Fruit fly (Drosophila melanogaster): Measurements from ENCODE around the gene smp-30.
A peak's percentile ranks its signal among the peaks of the same experiment; 100 is the strongest.

Gene smp-30

DNA sequence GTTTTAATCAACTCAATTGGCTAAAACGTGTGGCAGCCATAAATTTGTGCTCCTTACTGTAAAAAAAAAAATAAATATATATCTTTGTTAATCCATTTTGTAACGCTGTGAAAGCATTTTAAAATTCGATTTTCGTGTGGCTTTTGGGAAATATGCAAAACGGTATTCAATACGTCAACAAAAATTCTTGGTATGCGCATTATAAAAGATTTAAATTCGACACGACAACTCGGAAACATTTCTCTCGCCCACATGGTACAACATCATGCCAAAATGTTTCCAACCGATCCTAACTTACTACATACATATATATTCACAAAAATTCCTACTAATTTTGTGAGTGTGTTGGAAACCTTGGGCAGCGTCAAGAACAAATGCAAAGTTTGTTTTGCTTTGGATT, 40.4 kb downstream of the smp-30 start (continued):
- TF ChIP-seq CG2129 (GFP tag; IDR thresholded peaks at IDR 0.05; ENCODE audit: partially characterized antibody) = no peak
- TF ChIP-seq ken (GFP tag; IDR thresholded peaks at IDR 0.05) = no peak
- TF ChIP-seq nmo (GFP tag; optimal IDR thresholded peaks at IDR 0.05) = no peak
- TF ChIP-seq ac (GFP tag; optimal IDR thresholded peaks at IDR 0.05) = no peak
- no peak for TF ChIP-seq CG30020 (tag; optimal IDR thresholded peaks at IDR 0.05)
- TF ChIP-seq crol (GFP tag; IDR thresholded peaks at IDR 0.05) = no peak
- no peak for TF ChIP-seq tgo (GFP tag; IDR thresholded peaks at IDR 0.05)
- no peak for TF ChIP-seq al (GFP tag; IDR thresholded peaks at IDR 0.05)
- TF ChIP-seq Trl (optimal IDR thresholded peaks at IDR 0.05) = no peak
- no peak for TF ChIP-seq Trl (GFP tag; optimal IDR thresholded peaks at IDR 0.05)
- TF ChIP-seq CG6683 (GFP tag; optimal IDR thresholded peaks at IDR 0.05) = no peak
- TF ChIP-seq run (tag; optimal IDR thresholded peaks at IDR 0.05) = no peak
- no peak for TF ChIP-seq CG16779 (GFP tag; IDR thresholded peaks at IDR 0.05)
- TF ChIP-seq Pdp1 (GFP tag; optimal IDR thresholded peaks at IDR 0.05) = no peak
- TF ChIP-seq yki (optimal IDR thresholded peaks at IDR 0.05) = no peak
- TF ChIP-seq CG10321 (GFP tag; IDR thresholded peaks at IDR 0.05) = no peak
- TF ChIP-seq chinmo (GFP tag; IDR thresholded peaks at IDR 0.05; ENCODE audit: partially characterized antibody) = 0 out of 4 replicates have a peak, but pooled peaks have one; percentile 5
- TF ChIP-seq fd102C (GFP tag; optimal IDR thresholded peaks at IDR 0.05) = no peak
- TF ChIP-seq CG11504 (tag; optimal IDR thresholded peaks at IDR 0.05) = no peak
- peak; percentile 98 for TF ChIP-seq sd (tag; optimal IDR thresholded peaks at IDR 0.05)
- TF ChIP-seq Ada2b (GFP tag; IDR thresholded peaks at IDR 0.05) = no peak
- no peak for TF ChIP-seq CG8765 (GFP tag; IDR thresholded peaks at IDR 0.05)
- TF ChIP-seq HLH54F (GFP tag; optimal IDR thresholded peaks at IDR 0.05) = no peak
- TF ChIP-seq CkIIα-i1 (GFP tag; IDR thresholded peaks at IDR 0.05) = no peak
- TF ChIP-seq CG10565 (GFP tag; optimal IDR thresholded peaks at IDR 0.05) = no peak
- TF ChIP-seq schlank (tag; optimal IDR thresholded peaks at IDR 0.05) = no peak
- no peak for TF ChIP-seq pan (optimal IDR thresholded peaks at IDR 0.05)
- no peak for TF ChIP-seq pan (GFP tag; optimal IDR thresholded peaks at IDR 0.05 in 1 of 2, IDR thresholded peaks at IDR 0.05 in 1 of 2)
- no peak for TF ChIP-seq jigr1 (GFP tag; IDR thresholded peaks at IDR 0.05)
- TF ChIP-seq CoRest (tag; optimal IDR thresholded peaks at IDR 0.05) = no peak
- TF ChIP-seq ap (GFP tag; IDR thresholded peaks at IDR 0.05) = no peak
- no peak for TF ChIP-seq ci (GFP tag; IDR thresholded peaks at IDR 0.05)
- no peak for TF ChIP-seq Bteb2 (GFP tag; optimal IDR thresholded peaks at IDR 0.05)
- TF ChIP-seq PHDP (tag; optimal IDR thresholded peaks at IDR 0.05) = no peak
- TF ChIP-seq Med (GFP tag) = peak; percentile 45
- no peak for TF ChIP-seq CG4282 (GFP tag; optimal IDR thresholded peaks at IDR 0.05)
- no peak for TF ChIP-seq cg (GFP tag; optimal IDR thresholded peaks at IDR 0.05)
- TF ChIP-seq nom (GFP tag; optimal IDR thresholded peaks at IDR 0.05) = no peak
- no peak for TF ChIP-seq Max (GFP tag; optimal IDR thresholded peaks at IDR 0.05)
- no peak for TF ChIP-seq Lpt (GFP tag; optimal IDR thresholded peaks at IDR 0.05)
- no peak for TF ChIP-seq lmd (GFP tag; IDR thresholded peaks at IDR 0.05)
- TF ChIP-seq CG12942 (GFP tag; optimal IDR thresholded peaks at IDR 0.05) = no peak

DNA sequence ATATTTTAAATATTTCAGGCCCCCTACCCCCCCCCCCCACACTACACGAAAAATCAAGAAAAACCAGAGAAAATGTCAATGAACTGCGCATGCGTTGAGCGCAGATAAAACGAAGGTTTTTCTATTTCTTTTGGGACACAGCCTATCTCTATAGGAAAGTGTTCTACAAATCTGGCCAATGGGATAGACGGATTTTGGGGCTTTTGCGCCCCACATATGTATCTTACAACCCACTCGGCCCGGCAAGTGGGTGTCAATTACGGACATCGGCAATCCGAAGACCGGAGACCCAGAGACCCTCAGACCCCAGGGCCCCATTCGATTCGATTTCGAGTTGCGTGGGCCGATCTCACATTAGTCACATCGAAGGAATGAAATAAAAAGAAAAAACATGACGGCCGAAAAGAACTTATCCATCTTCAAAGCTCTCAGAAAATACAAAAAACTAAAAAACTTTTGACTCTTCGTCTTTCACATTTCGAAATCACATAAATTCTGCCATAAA, 41.5 kb downstream of the smp-30 start:
- no peak for TF ChIP-seq Mrtf (GFP tag; IDR thresholded peaks at IDR 0.05)
- no peak for TF ChIP-seq fd64A (GFP tag; optimal IDR thresholded peaks at IDR 0.05)
- TF ChIP-seq CG13287 (GFP tag; IDR thresholded peaks at IDR 0.05; ENCODE audit: partially characterized antibody) = no peak
- no peak for TF ChIP-seq CG13624 (GFP tag; optimal IDR thresholded peaks at IDR 0.05)
- no peak for TF ChIP-seq CG7556 (GFP tag; optimal IDR thresholded peaks at IDR 0.05)
- no peak for TF ChIP-seq mirr (GFP tag; optimal IDR thresholded peaks at IDR 0.05)
- no peak for TF ChIP-seq z (GFP tag; IDR thresholded peaks at IDR 0.05)
- no peak for TF ChIP-seq dati (GFP tag; IDR thresholded peaks at IDR 0.05)
- no peak for TF ChIP-seq cwo (GFP tag; optimal IDR thresholded peaks at IDR 0.05)
- no peak for TF ChIP-seq CG12299 (tag; optimal IDR thresholded peaks at IDR 0.05)
- no peak for TF ChIP-seq CG1792 (GFP tag; optimal IDR thresholded peaks at IDR 0.05)
- TF ChIP-seq CG9727 (GFP tag; optimal IDR thresholded peaks at IDR 0.05) = no peak
- TF ChIP-seq CG16863 (GFP tag; optimal IDR thresholded peaks at IDR 0.05) = no peak
- TF ChIP-seq CG12659 (GFP tag; optimal IDR thresholded peaks at IDR 0.05) = no peak

Data from whole organism, embryonic.